Worm (Caenorhabditis elegans) whole organism, mixed stage, embryonic: ENCODE measurements around the gene W05B10.4.

Experiments
- bed-3 ChIP-seq: fragments of 200-800 bp; sonication (Bioruptor generic); optimal IDR thresholded peaks from 3 replicates; lab custom pipeline; 2018; ENCODE audit warnings: mild to moderate bottlenecking, missing genetic modification characterization, moderate library complexity, missing compliant biosample characterization
- ceh-39 ChIP-seq: fragments of 150-350 bp; optimal IDR thresholded peaks from 2 replicates; lab custom pipeline; 2014; ENCODE audit warnings: missing biosample characterization, missing genetic modification characterization
- ceh-43 ChIP-seq: fragments of 200-800 bp; sonication (Bioruptor generic); optimal IDR thresholded peaks from 2 replicates; lab custom pipeline; 2018; ENCODE audit warnings: mild to moderate bottlenecking, missing genetic modification characterization, moderate library complexity, missing compliant biosample characterization
- ces-1 ChIP-seq: fragments of 150-350 bp; optimal IDR thresholded peaks from 2 replicates; lab custom pipeline; 2014; ENCODE audit warnings: missing biosample characterization, missing genetic modification reagents, missing genetic modification characterization
- cnd-1 ChIP-seq: fragments of 200-800 bp; sonication (Bioruptor generic); optimal IDR thresholded peaks from 2 replicates; lab custom pipeline; 2018; ENCODE audit warnings: mild to moderate bottlenecking, missing genetic modification characterization, missing compliant biosample characterization
- drap-1 ChIP-seq: fragments of 200-800 bp; sonication (Bioruptor generic); optimal IDR thresholded peaks from 3 replicates; lab custom pipeline; 2018; ENCODE audit warnings: mild to moderate bottlenecking, missing genetic modification characterization, missing compliant biosample characterization
- elt-1 ChIP-seq: sonication (generic microtip); optimal IDR thresholded peaks from 2 replicates; lab custom pipeline; 2017; ENCODE audit warnings: missing genetic modification characterization, mild to moderate bottlenecking, missing compliant biosample characterization, antibody characterized with exemption, moderate library complexity, borderline replicate concordance; ENCODE audit not compliant: insufficient read depth
- elt-3 ChIP-seq: fragments of 150-350 bp; optimal IDR thresholded peaks from 2 replicates; lab custom pipeline; 2014; ENCODE audit warnings: missing biosample characterization, missing genetic modification characterization
- flh-1 ChIP-seq: fragments of 200-800 bp; sonication (Bioruptor generic); optimal IDR thresholded peaks from 2 replicates; lab custom pipeline; 2018; ENCODE audit warnings: mild to moderate bottlenecking, missing genetic modification characterization, moderate library complexity, missing compliant biosample characterization
- ham-2 ChIP-seq: fragments of 200-800 bp; sonication (Bioruptor generic); optimal IDR thresholded peaks from 2 replicates; lab custom pipeline; 2018; ENCODE audit warnings: mild to moderate bottlenecking, missing genetic modification characterization, missing compliant biosample characterization
- hlh-1 ChIP-seq: fragments of 150-350 bp; optimal IDR thresholded peaks from 2 replicates; lab custom pipeline; 2014; ENCODE audit warnings: missing biosample characterization, missing genetic modification reagents, missing genetic modification characterization
- lin-13 ChIP-seq: fragments of 150-350 bp; optimal IDR thresholded peaks from 2 replicates; lab custom pipeline; 2014; ENCODE audit warnings: missing biosample characterization, missing genetic modification characterization
- lin-32 ChIP-seq: fragments of 200-800 bp; sonication (Bioruptor generic); optimal IDR thresholded peaks from 2 replicates; lab custom pipeline; 2018; ENCODE audit warnings: mild to moderate bottlenecking, missing genetic modification characterization, missing compliant biosample characterization
- mab-5 ChIP-seq: fragments of 150-350 bp; optimal IDR thresholded peaks from 2 replicates; lab custom pipeline; 2014; ENCODE audit warnings: missing biosample characterization, missing genetic modification characterization
- mep-1 ChIP-seq: fragments of 150-350 bp; optimal IDR thresholded peaks from 2 replicates; lab custom pipeline; 2017; ENCODE audit warnings: missing biosample characterization, missing genetic modification reagents, missing genetic modification characterization, inconsistent platforms
- mls-2 ChIP-seq: sonication (generic microtip); optimal IDR thresholded peaks from 2 replicates; lab custom pipeline; 2016; ENCODE audit warnings: mild to moderate bottlenecking, missing genetic modification characterization, moderate library complexity, missing compliant biosample characterization
- nhr-12 ChIP-seq: fragments of 150-350 bp; optimal IDR thresholded peaks from 2 replicates; lab custom pipeline; 2014; ENCODE audit warnings: missing biosample characterization, missing genetic modification characterization
- nhr-2 ChIP-seq: fragments of 150-350 bp; optimal IDR thresholded peaks from 2 replicates; lab custom pipeline; 2014; ENCODE audit warnings: missing biosample characterization, missing genetic modification characterization
- nhr-237 ChIP-seq: fragments of 150-350 bp; optimal IDR thresholded peaks from 2 replicates; lab custom pipeline; 2014; ENCODE audit warnings: missing biosample characterization, missing genetic modification characterization
- nhr-28 ChIP-seq: fragments of 150-350 bp; optimal IDR thresholded peaks from 2 replicates; lab custom pipeline; 2014; ENCODE audit warnings: missing biosample characterization, missing genetic modification characterization
- nhr-76 ChIP-seq: sonication (generic microtip); optimal IDR thresholded peaks from 2 replicates; lab custom pipeline; 2017; ENCODE audit warnings: missing biosample characterization, missing genetic modification characterization
- pha-4 ChIP-seq: fragments of 150-350 bp; optimal IDR thresholded peaks from 2 replicates; lab custom pipeline; 2018; ENCODE audit warnings: missing biosample characterization, missing genetic modification reagents, missing genetic modification characterization
- snpc-4 ChIP-seq: fragments of 150-350 bp; optimal IDR thresholded peaks from 2 replicates; lab custom pipeline; 2014; ENCODE audit warnings: missing biosample characterization, missing genetic modification characterization
- tbx-8 ChIP-seq: fragments of 200-800 bp; sonication (Bioruptor generic); optimal IDR thresholded peaks from 2 replicates; lab custom pipeline; 2018; ENCODE audit warnings: mild to moderate bottlenecking, missing genetic modification characterization, moderate library complexity, missing compliant biosample characterization
- unc-120 ChIP-seq: sonication (generic microtip); optimal IDR thresholded peaks from 2 replicates; lab custom pipeline; 2017; ENCODE audit warnings: missing genetic modification characterization, missing compliant biosample characterization; ENCODE audit not compliant: poor library complexity, severe bottlenecking
- unc-39 ChIP-seq: fragments of 150-350 bp; optimal IDR thresholded peaks from 2 replicates; lab custom pipeline; 2014; ENCODE audit warnings: missing biosample characterization, missing genetic modification characterization
- unc-62 ChIP-seq: fragments of 150-350 bp; optimal IDR thresholded peaks from 2 replicates; lab custom pipeline; 2014; ENCODE audit warnings: missing biosample characterization, missing genetic modification reagents, missing genetic modification characterization
- zip-8 ChIP-seq: fragments of 150-350 bp; optimal IDR thresholded peaks from 2 replicates; lab custom pipeline; 2014; ENCODE audit warnings: missing biosample characterization, missing genetic modification characterization

The W05B10.4 gene

ce11 chrV:12714120-12714519 lies 46.1 kb downstream of the W05B10.4 start, which contains the start of gene R11D1.4:
TSS of gene R11D1.4 (minus strand) at chrV:12714220.
- no peak for TF ChIP-seq flh-1 (GFP tag; lab: Kevin White, UChicago)
- TF ChIP-seq pha-4 (tag; lab: Kevin White, UChicago) = no peak
- TF ChIP-seq mab-5 = no peak
- TF ChIP-seq nhr-2 (tag; lab: Kevin White, UChicago) = no peak
- no peak for TF ChIP-seq ceh-43 (GFP tag; lab: Kevin White, UChicago)
- TF ChIP-seq unc-62 (GFP tag; lab: Kevin White, UChicago) = no peak
- TF ChIP-seq unc-39 = no peak
- TF ChIP-seq lin-32 (GFP tag; lab: Kevin White, UChicago) = no peak
- TF ChIP-seq drap-1 (GFP tag; lab: Kevin White, UChicago) = no peak
- TF ChIP-seq zip-8 (tag; lab: Kevin White, UChicago) = no peak
- TF ChIP-seq hlh-1 (tag; lab: Kevin White, UChicago) = no peak
- no peak for TF ChIP-seq snpc-4 (tag; lab: Kevin White, UChicago)
- TF ChIP-seq ham-2 (GFP tag; lab: Kevin White, UChicago) = no peak
- no peak for TF ChIP-seq unc-120
- no peak for TF ChIP-seq mep-1 (tag; lab: Kevin White, UChicago)
- TF ChIP-seq ceh-39 (tag; lab: Kevin White, UChicago) = no peak
- no peak for TF ChIP-seq tbx-8 (GFP tag; lab: Kevin White, UChicago)
- no peak for TF ChIP-seq lin-13
- no peak for TF ChIP-seq mls-2 (tag; lab: Kevin White, UChicago)
- TF ChIP-seq, all 35 proteins: peak for 0

ce11 chrV:12716447-12716846 lies 48.4 kb downstream of the W05B10.4 start, which contains the start of gene str-178:
TSS of gene str-178 (minus strand) at chrV:12716547.
- no peak for TF ChIP-seq nhr-76 (tag; lab: Kevin White, UChicago)
- no peak for TF ChIP-seq mep-1 (tag; lab: Kevin White, UChicago)
- no peak for TF ChIP-seq elt-1 (tag; lab: Kevin White, UChicago)
- no peak for TF ChIP-seq mab-5
- TF ChIP-seq unc-62 (GFP tag; lab: Kevin White, UChicago) = no peak
- no peak for TF ChIP-seq nhr-2 (tag; lab: Kevin White, UChicago)
- TF ChIP-seq drap-1 (GFP tag; lab: Kevin White, UChicago) = no peak
- no peak for TF ChIP-seq mls-2 (tag; lab: Kevin White, UChicago)
- no peak for TF ChIP-seq cnd-1 (tag; lab: Kevin White, UChicago)
- no peak for TF ChIP-seq snpc-4 (tag; lab: Kevin White, UChicago)
- TF ChIP-seq nhr-12 = no peak
- TF ChIP-seq bed-3 (GFP tag; lab: Kevin White, UChicago) = no peak
- TF ChIP-seq unc-39 = no peak
- no peak for TF ChIP-seq tbx-8 (GFP tag; lab: Kevin White, UChicago)
- TF ChIP-seq hlh-1 (tag; lab: Kevin White, UChicago) = no peak
- no peak for TF ChIP-seq nhr-28
- no peak for TF ChIP-seq ces-1 (GFP tag; lab: Kevin White, UChicago)
- TF ChIP-seq nhr-237 = no peak
- no peak for TF ChIP-seq elt-3
- TF ChIP-seq pha-4 (tag; lab: Kevin White, UChicago) = no peak

DNA sequence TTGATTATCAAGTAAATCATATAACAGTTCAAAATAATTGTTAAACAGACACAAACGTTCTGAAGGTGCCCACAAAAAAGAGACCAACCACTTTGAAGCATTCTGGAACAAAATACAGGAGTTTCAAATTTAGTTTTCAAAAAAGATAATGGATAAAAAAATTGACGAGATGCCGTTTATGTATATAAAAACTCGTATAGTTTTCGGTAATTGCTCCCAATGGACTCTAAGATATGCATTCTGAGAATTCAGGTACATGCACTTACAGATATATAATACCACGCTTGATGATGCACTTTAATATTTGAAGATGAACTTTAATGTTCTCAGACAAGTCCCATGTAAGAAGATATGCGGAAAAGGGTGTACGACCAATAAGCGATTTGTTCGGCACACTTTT lies 50.6 kb downstream of the W05B10.4 start, which contains the start of gene str-181:
TSS of gene str-181 (minus strand) at position 101 of the 400 bp plus-strand sequence.
- TF ChIP-seq nhr-12 (no peak), nhr-237 (no peak), zip-8 (tag; lab: Kevin White, UChicago) (no peak)
- TF ChIP-seq, all 35 proteins: peak for 0
